Worm (Caenorhabditis elegans) whole organism, L3 larva: ENCODE measurements around the gene srg-57.

Experiments used
- R02D3.7 ChIP-seq: fragments of 150-350 bp; optimal IDR thresholded peaks from 2 replicates; lab custom pipeline; 2014; ENCODE audit warnings: missing biosample characterization, missing genetic modification characterization
- aly-2 ChIP-seq: fragments of 150-350 bp; optimal IDR thresholded peaks from 2 replicates; lab custom pipeline; 2014; ENCODE audit warnings: missing biosample characterization, missing genetic modification characterization
- elt-1 ChIP-seq: fragments of 150-350 bp; optimal IDR thresholded peaks from 2 replicates; lab custom pipeline; 2014; ENCODE audit warnings: missing biosample characterization, missing genetic modification characterization
- hmg-11 ChIP-seq: sonication (generic microtip); optimal IDR thresholded peaks from 2 replicates; lab custom pipeline; 2016; ENCODE audit warnings: missing genetic modification characterization, missing compliant biosample characterization
- nhr-11 ChIP-seq: fragments of 150-350 bp; optimal IDR thresholded peaks from 2 replicates; lab custom pipeline; 2014; ENCODE audit warnings: missing biosample characterization, missing genetic modification characterization
- pha-4 ChIP-seq: fragments of 150-350 bp; optimal IDR thresholded peaks from 2 replicates; lab custom pipeline; 2014; ENCODE audit warnings: missing biosample characterization, missing genetic modification reagents, missing genetic modification characterization
- snpc-4 ChIP-seq: fragments of 150-350 bp; optimal IDR thresholded peaks from 2 replicates; lab custom pipeline; 2014; ENCODE audit warnings: missing biosample characterization, missing genetic modification characterization
- tbx-2 ChIP-seq: sonication (generic microtip); optimal IDR thresholded peaks from 2 replicates; lab custom pipeline; 2016; ENCODE audit warnings: mild to moderate bottlenecking, missing genetic modification characterization, missing compliant biosample characterization
- unc-62 ChIP-seq: fragments of 150-350 bp; sonication (generic microtip); optimal IDR thresholded peaks from 4 replicates; lab custom pipeline; 2014; ENCODE audit warnings: missing biosample characterization, missing genetic modification reagents, missing genetic modification characterization
- ztf-11 ChIP-seq: fragments of 150-350 bp; optimal IDR thresholded peaks from 2 replicates; lab custom pipeline; 2014; ENCODE audit warnings: missing biosample characterization, missing genetic modification characterization

- TF ChIP-seq pha-4 (tag; lab: Kevin White, UChicago) (no peak), aly-2 (tag; lab: Kevin White, UChicago) (no peak), snpc-4 (no peak), tbx-2 (tag; lab: Kevin White, UChicago) (no peak), ztf-11 (tag; lab: Kevin White, UChicago) (no peak), elt-1 (tag; lab: Kevin White, UChicago) (no peak), unc-62 (GFP tag; lab: Kevin White, UChicago) (no peak), R02D3.7 (tag; lab: Kevin White, UChicago) (no peak), hmg-11 (tag; lab: Kevin White, UChicago) (no peak), nhr-11 (tag; lab: Kevin White, UChicago) (no peak)
These were observed 31.0 kb downstream of the srg-57 start for ce11 chrV:2703299-2703698.
